Fruit fly (Drosophila melanogaster): ENCODE results near the gene Myc.
A peak's percentile ranks its signal among the peaks of the same experiment; 100 is the strongest.

The Myc gene

DNA sequence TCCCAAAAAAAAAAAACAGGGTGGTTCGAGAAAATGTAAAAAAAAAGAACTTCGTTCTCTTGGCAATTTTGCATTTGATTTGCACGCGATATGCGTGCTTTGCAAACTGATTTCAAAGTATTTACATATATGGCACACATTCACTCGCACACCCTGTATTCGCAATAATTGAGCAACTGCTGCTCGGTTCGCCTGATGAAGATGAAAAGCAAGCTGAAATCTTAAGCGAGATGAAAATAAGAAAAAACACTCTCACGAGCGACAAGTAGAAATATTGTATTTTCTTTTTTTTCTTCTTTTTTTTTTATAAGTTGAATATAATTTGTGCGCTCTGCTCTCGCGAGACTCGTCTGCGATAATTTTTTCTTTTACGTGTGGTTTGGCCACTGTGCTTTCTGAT, 44.0 kb upstream of the Myc start (continued):
- no peak for TF ChIP-seq Stat92E (GFP tag; optimal IDR thresholded peaks at IDR 0.05)
- peak; percentile 51; the same call in 1 of the 2 replicates for TF ChIP-seq CG4730 (GFP tag; IDR thresholded peaks at IDR 0.05)
- TF ChIP-seq CG11085 (GFP tag; IDR thresholded peaks at IDR 0.05) = no peak
- TF ChIP-seq p53 (GFP tag; optimal IDR thresholded peaks at IDR 0.05) = peak; percentile 17
- peak; percentile 56 for TF ChIP-seq CG3407 (GFP tag; optimal IDR thresholded peaks at IDR 0.05)
- peak; percentile 58 for TF ChIP-seq CG3847 (GFP tag; IDR thresholded peaks at IDR 0.05)
- peak; percentile 87 for TF ChIP-seq dysf (GFP tag; IDR thresholded peaks at IDR 0.05)
- TF ChIP-seq CG6813 (GFP tag; optimal IDR thresholded peaks at IDR 0.05) = peak; percentile 73
- TF ChIP-seq aop (GFP tag; IDR thresholded peaks at IDR 0.05) = 0 out of 2 replicates have a peak, but pooled peaks have one; percentile 18
- peak; percentile 72 for TF ChIP-seq CG4328 (GFP tag; optimal IDR thresholded peaks at IDR 0.05)
- peak; percentile 48 for TF ChIP-seq CG12155 (GFP tag; optimal IDR thresholded peaks at IDR 0.05)
- TF ChIP-seq CG7963 (GFP tag; IDR thresholded peaks at IDR 0.05; ENCODE audit: partially characterized antibody) = no peak
- peak; percentile 70 for TF ChIP-seq bcd (GFP tag; optimal IDR thresholded peaks at IDR 0.05)
- peak; percentile 78 for TF ChIP-seq lilli (GFP tag; optimal IDR thresholded peaks at IDR 0.05)
- TF ChIP-seq CG17361 (GFP tag; IDR thresholded peaks at IDR 0.05) = peak; percentile 53; the same call in 2 of the 3 replicates
- TF ChIP-seq CG6175 (GFP tag; IDR thresholded peaks at IDR 0.05) = peak; percentile 54; the same call in 1 of the 3 replicates
- 0 out of 2 replicates have a peak, but pooled peaks have one; percentile 52 for TF ChIP-seq Taf1 (GFP tag; IDR thresholded peaks at IDR 0.05)
- TF ChIP-seq da (GFP tag; optimal IDR thresholded peaks at IDR 0.05) = peak; percentile 29
- no peak for TF ChIP-seq ab (GFP tag; optimal IDR thresholded peaks at IDR 0.05)
- peak; percentile 87 for TF ChIP-seq Mrtf (GFP tag; IDR thresholded peaks at IDR 0.05)
- peak; percentile 57 for TF ChIP-seq jumu (GFP tag; optimal IDR thresholded peaks at IDR 0.05)
- no peak for TF ChIP-seq Neu2 (GFP tag; optimal IDR thresholded peaks at IDR 0.05; ENCODE audit: borderline replicate concordance)
- no peak for TF ChIP-seq gt (GFP tag; IDR thresholded peaks at IDR 0.05)
- no peak for TF ChIP-seq CG33557 (GFP tag; optimal IDR thresholded peaks at IDR 0.05)
- TF ChIP-seq Dek (tag; optimal IDR thresholded peaks at IDR 0.05) = peak; percentile 74
- no peak for TF ChIP-seq HLH4C (GFP tag; IDR thresholded peaks at IDR 0.05; ENCODE audit: partially characterized antibody)
- no peak for TF ChIP-seq CG15601 (tag; optimal IDR thresholded peaks at IDR 0.05)
- peak; percentile 33 for TF ChIP-seq CG18262 (tag; optimal IDR thresholded peaks at IDR 0.05)
- no peak for TF ChIP-seq CG1602 (GFP tag; optimal IDR thresholded peaks at IDR 0.05)
- TF ChIP-seq ATbp (GFP tag; optimal IDR thresholded peaks at IDR 0.05) = peak; percentile 61
- peak; percentile 25 for TF ChIP-seq Sry-δ (GFP tag; optimal IDR thresholded peaks at IDR 0.05)
- TF ChIP-seq CG30431 (GFP tag; optimal IDR thresholded peaks at IDR 0.05) = peak; percentile 42
- no peak for TF ChIP-seq bbx (GFP tag; IDR thresholded peaks at IDR 0.05; ENCODE audit: partially characterized antibody)
- peak; percentile 39; the same call in 1 of the 2 replicates for TF ChIP-seq klu (GFP tag; IDR thresholded peaks at IDR 0.05)
- TF ChIP-seq eyg (GFP tag; optimal IDR thresholded peaks at IDR 0.05) = peak; percentile 62
- TF ChIP-seq Sin3A (optimal IDR thresholded peaks at IDR 0.05) = no peak
- TF ChIP-seq dan (GFP tag; IDR thresholded peaks at IDR 0.05) = no peak
- TF ChIP-seq CG4404 (GFP tag; IDR thresholded peaks at IDR 0.05) = peak; percentile 51
- peak; percentile 45 for TF ChIP-seq CG6254 (GFP tag; optimal IDR thresholded peaks at IDR 0.05)
- peak; percentile 45 for TF ChIP-seq CG16863 (GFP tag; optimal IDR thresholded peaks at IDR 0.05)
- peak; percentile 62 for TF ChIP-seq CG10209 (GFP tag; optimal IDR thresholded peaks at IDR 0.05)
- no peak for TF ChIP-seq grn (GFP tag; optimal IDR thresholded peaks at IDR 0.05)
- TF ChIP-seq CG34422 (GFP tag; IDR thresholded peaks at IDR 0.05) = peak; percentile 74
- no peak for TF ChIP-seq Med (GFP tag)
- TF ChIP-seq crc (GFP tag; optimal IDR thresholded peaks at IDR 0.05) = peak; percentile 43
- TF ChIP-seq CG15073 (GFP tag; optimal IDR thresholded peaks at IDR 0.05) = no peak
- peak; percentile 44 for TF ChIP-seq Hmx (GFP tag; optimal IDR thresholded peaks at IDR 0.05)
- no peak for TF ChIP-seq twi (tag; optimal IDR thresholded peaks at IDR 0.05)
- peak; percentile 63 for TF ChIP-seq CG7372 (GFP tag; IDR thresholded peaks at IDR 0.05)
- TF ChIP-seq CG34224 (GFP tag; IDR thresholded peaks at IDR 0.05; ENCODE audit: partially characterized antibody) = no peak
- peak; percentile 87 for TF ChIP-seq CG10543 (GFP tag; optimal IDR thresholded peaks at IDR 0.05)
